Worm (Caenorhabditis elegans) whole organism, L1 larva: Measurements from ENCODE around the gene cct-2.

Source experiments
- C34B4.2 ChIP-seq: sonication (generic microtip); optimal IDR thresholded peaks from 2 replicates; lab custom pipeline; 2017; ENCODE audit warnings: mild to moderate bottlenecking, missing genetic modification characterization, missing compliant biosample characterization
- alr-1 ChIP-seq: fragments of 200-800 bp; sonication (Bioruptor generic); optimal IDR thresholded peaks from 2 replicates; lab custom pipeline; 2018; ENCODE audit warnings: borderline replicate concordance, mild to moderate bottlenecking, missing genetic modification characterization, missing compliant biosample characterization
- blmp-1 ChIP-seq: fragments of 150-350 bp; optimal IDR thresholded peaks from 2 replicates; lab custom pipeline; 2014; ENCODE audit warnings: missing biosample characterization, missing genetic modification characterization
- ceh-82 ChIP-seq, 3 experiments: fragments of 150-350 bp in 1 of 3; sonication (generic microtip) in 2 of 3; optimal IDR thresholded peaks; 2 replicates each; lab custom pipeline; 2014 to 2017; ENCODE audit warnings: missing biosample characterization in 3 of 3, missing genetic modification characterization in 3 of 3
- ceh-88 ChIP-seq: fragments of 200-800 bp; sonication (Bioruptor generic); IDR thresholded peaks from 2 replicates; pipeline ENCODE4 v1.3.6; 2022; ENCODE audit warnings: missing genetic modification characterization, missing compliant biosample characterization
- ceh-90 ChIP-seq: sonication (generic microtip); optimal IDR thresholded peaks from 2 replicates; lab custom pipeline; 2016; ENCODE audit warnings: missing genetic modification characterization, missing compliant biosample characterization
- dpl-1 ChIP-seq, 3 experiments: fragments of 150-350 bp in 2 of 3; sonication (generic microtip) in 1 of 3; optimal IDR thresholded peaks; 2 replicates each; lab custom pipeline; 2014 to 2017; ENCODE audit warnings: missing biosample characterization in 3 of 3, missing genetic modification characterization in 3 of 3, missing genetic modification reagents in 3 of 3
- efl-1 ChIP-seq, 4 experiments: fragments of 150-350 bp; optimal IDR thresholded peaks in 3 of 4; peaks in 1 of 4; 1 replicate in 1 of 4; 2 replicates in 3 of 4; lab custom pipeline; 2014; ENCODE audit warnings: missing biosample characterization in 2 of 4, missing genetic modification characterization in 2 of 4, missing genetic modification reagents in 2 of 4
- efl-3 ChIP-seq: fragments of 200-800 bp; sonication (Bioruptor generic); optimal IDR thresholded peaks from 2 replicates; lab custom pipeline; 2018; ENCODE audit warnings: mild to moderate bottlenecking, missing genetic modification characterization, missing compliant biosample characterization
- egl-27 ChIP-seq, 2 experiments: fragments of 150-350 bp in 1 of 2; sonication (generic microtip); optimal IDR thresholded peaks; 3 replicates each; lab custom pipeline; 2017 to 2018; ENCODE audit warnings: missing biosample characterization in 2 of 2, missing genetic modification characterization in 2 of 2, missing genetic modification reagents in 2 of 2
- elt-3 ChIP-seq, 6 experiments: fragments of 150-350 bp in 1 of 6; sonication (generic microtip); optimal IDR thresholded peaks; 2 replicates each; lab custom pipeline; 2017 to 2018; ENCODE audit warnings: missing biosample characterization in 6 of 6, missing genetic modification characterization in 6 of 6, inconsistent platforms in 1 of 6
- ets-5 ChIP-seq: fragments of 200-800 bp; sonication (Bioruptor generic); IDR thresholded peaks from 2 replicates; pipeline ENCODE4 v1.3.6; 2022; ENCODE audit warnings: missing genetic modification characterization, missing compliant biosample characterization
- fkh-10 ChIP-seq: sonication (generic microtip); optimal IDR thresholded peaks from 2 replicates; lab custom pipeline; 2017; ENCODE audit warnings: missing biosample characterization, missing genetic modification reagents, missing genetic modification characterization
- fkh-8 ChIP-seq: sonication (generic microtip); optimal IDR thresholded peaks from 2 replicates; lab custom pipeline; 2016; ENCODE audit warnings: mild to moderate bottlenecking, missing genetic modification characterization, missing compliant biosample characterization
- hlh-17 ChIP-seq: fragments of 200-800 bp; sonication (Bioruptor generic); optimal IDR thresholded peaks from 2 replicates; lab custom pipeline; 2018; ENCODE audit warnings: missing genetic modification characterization, mild to moderate bottlenecking, missing compliant biosample characterization, moderate library complexity, borderline replicate concordance
- hlh-4 ChIP-seq: sonication (generic microtip); optimal IDR thresholded peaks from 2 replicates; lab custom pipeline; 2016; ENCODE audit warnings: mild to moderate bottlenecking, missing genetic modification characterization, missing compliant biosample characterization
- hpl-2 ChIP-seq: fragments of 150-350 bp; optimal IDR thresholded peaks from 2 replicates; lab custom pipeline; 2014; ENCODE audit warnings: missing biosample characterization, missing genetic modification reagents, missing genetic modification characterization
- irx-1 ChIP-seq: sonication (generic microtip); optimal IDR thresholded peaks from 2 replicates; lab custom pipeline; 2016; ENCODE audit warnings: missing genetic modification characterization, missing compliant biosample characterization
- lin-14 ChIP-seq: fragments of 200-800 bp; sonication (Bioruptor generic); optimal IDR thresholded peaks from 2 replicates; lab custom pipeline; 2018; ENCODE audit warnings: mild to moderate bottlenecking, missing genetic modification characterization, moderate library complexity, missing compliant biosample characterization
- lin-35 ChIP-seq, 2 experiments: fragments of 150-350 bp; optimal IDR thresholded peaks; 2 replicates each; lab custom pipeline; 2014; ENCODE audit warnings: missing biosample characterization in 2 of 2, missing genetic modification characterization in 2 of 2, missing genetic modification reagents in 2 of 2
- lsy-2 ChIP-seq, 2 experiments: fragments of 150-350 bp; optimal IDR thresholded peaks; 2 replicates each; lab custom pipeline; 2014; ENCODE audit warnings: missing biosample characterization in 2 of 2, missing genetic modification characterization in 2 of 2
- mab-9 ChIP-seq: fragments of 200-800 bp; sonication (Bioruptor generic); IDR thresholded peaks from 2 replicates; pipeline ENCODE4 v1.3.6; 2022; ENCODE audit warnings: missing genetic modification reagents, missing genetic modification characterization, missing compliant biosample characterization
- mef-2 ChIP-seq: fragments of 150-350 bp; optimal IDR thresholded peaks from 2 replicates; lab custom pipeline; 2014; ENCODE audit warnings: missing biosample characterization, missing genetic modification characterization
- nhr-11 ChIP-seq: fragments of 150-350 bp; optimal IDR thresholded peaks from 2 replicates; lab custom pipeline; 2014; ENCODE audit warnings: missing biosample characterization, missing genetic modification characterization
- nhr-12 ChIP-seq: sonication (generic microtip); optimal IDR thresholded peaks from 2 replicates; lab custom pipeline; 2017; ENCODE audit warnings: missing biosample characterization, missing genetic modification characterization
- nhr-19 ChIP-seq: fragments of 200-800 bp; sonication (Bioruptor generic); conservative IDR thresholded peaks from 2 replicates; pipeline ENCODE4 v1.3.6; 2022; ENCODE audit warnings: missing genetic modification characterization, missing compliant biosample characterization
- nhr-28 ChIP-seq: fragments of 150-350 bp; optimal IDR thresholded peaks from 2 replicates; lab custom pipeline; 2014; ENCODE audit warnings: missing biosample characterization, missing genetic modification characterization
- nhr-76 ChIP-seq: sonication (generic microtip); optimal IDR thresholded peaks from 2 replicates; lab custom pipeline; 2017; ENCODE audit warnings: missing biosample characterization, missing genetic modification characterization
- nhr-77 ChIP-seq: fragments of 150-350 bp; optimal IDR thresholded peaks from 2 replicates; lab custom pipeline; 2014; ENCODE audit warnings: missing biosample characterization, missing genetic modification characterization
- snpc-4 ChIP-seq: fragments of 150-350 bp; optimal IDR thresholded peaks from 2 replicates; lab custom pipeline; 2014; ENCODE audit warnings: missing biosample characterization, missing genetic modification characterization
- sox-4 ChIP-seq: sonication (generic microtip); optimal IDR thresholded peaks from 2 replicates; lab custom pipeline; 2016; ENCODE audit warnings: missing genetic modification characterization, missing compliant biosample characterization
- sptf-1 ChIP-seq: fragments of 150-350 bp; optimal IDR thresholded peaks from 2 replicates; lab custom pipeline; 2014; ENCODE audit warnings: missing biosample characterization, missing genetic modification characterization
- swsn-7 ChIP-seq: sonication (generic microtip); optimal IDR thresholded peaks from 2 replicates; lab custom pipeline; 2016; ENCODE audit warnings: missing genetic modification characterization, missing compliant biosample characterization
- tbx-2 ChIP-seq: sonication (generic microtip); optimal IDR thresholded peaks from 2 replicates; lab custom pipeline; 2016; ENCODE audit warnings: missing genetic modification characterization, missing compliant biosample characterization
- tlp-1 ChIP-seq: fragments of 150-350 bp; optimal IDR thresholded peaks from 2 replicates; lab custom pipeline; 2014; ENCODE audit warnings: missing biosample characterization, missing genetic modification characterization
- unc-30 ChIP-seq: sonication (generic microtip); optimal IDR thresholded peaks from 2 replicates; lab custom pipeline; 2017; ENCODE audit warnings: missing biosample characterization, missing genetic modification characterization
- xbp-1 ChIP-seq: sonication (generic microtip); optimal IDR thresholded peaks from 2 replicates; lab custom pipeline; 2016; ENCODE audit warnings: missing genetic modification characterization, missing compliant biosample characterization
- zip-4 ChIP-seq: fragments of 200-800 bp; sonication (Bioruptor generic); optimal IDR thresholded peaks from 2 replicates; lab custom pipeline; 2018; ENCODE audit warnings: mild to moderate bottlenecking, missing genetic modification characterization, moderate library complexity, missing compliant biosample characterization
- ztf-11 ChIP-seq, 2 experiments: sonication (generic microtip); optimal IDR thresholded peaks; 2 replicates each; lab custom pipeline; 2016 to 2017; ENCODE audit warnings: missing genetic modification characterization in 2 of 2, missing biosample characterization in 1 of 2, missing compliant biosample characterization in 1 of 2

The cct-2 gene

DNA sequence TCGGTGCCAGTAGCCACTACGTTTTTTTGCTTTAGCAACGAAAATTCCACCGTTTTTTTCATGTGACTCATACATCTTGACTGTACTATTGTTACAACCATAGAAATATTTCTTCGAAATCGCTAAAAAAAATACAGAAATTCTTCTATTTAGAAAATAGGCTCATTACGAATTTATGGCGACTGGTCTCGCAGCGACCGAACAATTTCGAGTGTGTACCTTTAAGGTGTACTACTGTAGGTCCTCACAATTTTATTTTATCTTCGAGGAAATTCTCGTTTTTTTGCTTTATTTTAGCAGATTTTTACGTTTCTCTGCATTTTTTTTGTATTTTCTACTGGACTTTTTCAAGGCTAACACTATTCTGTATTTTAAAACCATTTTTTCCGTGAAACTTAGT is 37.5 kb upstream of the cct-2 start:
- TF ChIP-seq elt-3 (tag; optimal IDR thresholded peaks at IDR 0.05; lab: Kevin White, UChicago) = no peak
- no peak for TF ChIP-seq ztf-11 (tag; optimal IDR thresholded peaks at IDR 0.05; lab: Kevin White, UChicago)
- no peak for TF ChIP-seq nhr-11 (tag; lab: Kevin White, UChicago)
- TF ChIP-seq snpc-4 (tag; lab: Kevin White, UChicago) = no peak
- no peak for TF ChIP-seq ets-5 (GFP tag; lab: Robert Waterston, UW)
- no peak for TF ChIP-seq hlh-4 (tag; lab: Kevin White, UChicago)
- TF ChIP-seq mab-9 = no peak
- no peak for TF ChIP-seq ceh-90 (tag; lab: Kevin White, UChicago)
- TF ChIP-seq egl-27 (tag; optimal IDR thresholded peaks at IDR 0.05; lab: Kevin White, UChicago) = no peak
- TF ChIP-seq hpl-2 (GFP tag; lab: Kevin White, UChicago) = no peak

DNA sequence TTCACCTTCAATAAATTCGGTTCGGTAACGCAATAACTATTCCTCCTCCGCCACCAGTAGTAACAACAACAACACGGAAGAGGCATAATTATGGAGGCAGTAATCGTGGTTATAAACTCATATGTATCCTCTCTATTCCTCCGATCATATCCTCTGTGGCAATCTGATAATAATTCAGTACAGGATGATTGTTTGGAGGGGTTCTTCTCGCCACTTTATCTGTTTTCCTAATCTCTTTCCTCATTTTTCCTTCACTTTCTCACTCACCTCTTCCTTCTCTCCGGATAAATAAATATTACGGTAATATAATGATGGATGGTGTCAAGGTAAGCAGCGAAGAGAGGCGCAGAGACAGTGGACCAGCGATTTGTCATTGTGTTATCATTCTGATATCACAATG is 37.0 kb upstream of the cct-2 start:
- TF ChIP-seq elt-3 (tag; optimal IDR thresholded peaks at IDR 0.05; lab: Kevin White, UChicago) (peak in 1 of 6 experiments; percentile 30), mef-2 (tag; lab: Kevin White, UChicago) (no peak), blmp-1 (tag; lab: Kevin White, UChicago) (peak; percentile 47)

DNA sequence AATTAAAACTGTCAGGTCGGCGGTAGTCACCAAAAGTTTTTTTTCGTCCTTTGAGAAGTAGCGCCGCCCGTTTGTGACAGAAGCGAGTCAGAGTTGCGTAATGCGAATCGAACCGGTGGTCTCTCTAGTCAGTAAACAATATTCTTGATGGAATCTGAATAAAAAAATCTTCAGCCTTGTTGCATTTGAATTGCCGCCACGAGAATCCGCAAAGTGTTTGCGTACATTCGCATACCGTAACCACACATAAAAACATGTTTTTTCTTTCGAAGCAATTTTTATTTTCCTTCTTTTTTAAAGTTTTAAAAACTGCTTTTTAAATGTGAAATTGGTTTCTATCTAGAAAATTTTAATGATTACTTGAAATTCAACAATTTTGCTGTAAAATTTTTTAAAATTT is 36.5 kb upstream of the cct-2 start:
- no peak for TF ChIP-seq nhr-28
- peak in 1 of 2 experiments; percentile 41 for TF ChIP-seq lin-35 (GFP tag; optimal IDR thresholded peaks at IDR 0.05; lab: Kevin White, UChicago)
- peak in 1 of 2 experiments; percentile 76 for TF ChIP-seq lsy-2 (tag; optimal IDR thresholded peaks at IDR 0.05; lab: Kevin White, UChicago)
- peak in 1 of 2 experiments; percentile 17 for TF ChIP-seq efl-1 (optimal IDR thresholded peaks at IDR 0.05; lab: Kevin White, UChicago)
- peak; percentile 51 to 72 for TF ChIP-seq efl-1 (GFP tag; optimal IDR thresholded peaks at IDR 0.05 in 1 of 2; lab: Kevin White, UChicago)
- TF ChIP-seq dpl-1 (GFP tag; optimal IDR thresholded peaks at IDR 0.05; lab: Kevin White, UChicago) = peak in 2 of 3 experiments; percentile 32 to 45
- TF ChIP-seq unc-30 = no peak
- TF ChIP-seq nhr-19 = no peak
- TF ChIP-seq hpl-2 (GFP tag; lab: Kevin White, UChicago) = no peak
- TF ChIP-seq fkh-10 (GFP tag; lab: Kevin White, UChicago) = no peak
- TF ChIP-seq, all 84 proteins: peak for 4

DNA sequence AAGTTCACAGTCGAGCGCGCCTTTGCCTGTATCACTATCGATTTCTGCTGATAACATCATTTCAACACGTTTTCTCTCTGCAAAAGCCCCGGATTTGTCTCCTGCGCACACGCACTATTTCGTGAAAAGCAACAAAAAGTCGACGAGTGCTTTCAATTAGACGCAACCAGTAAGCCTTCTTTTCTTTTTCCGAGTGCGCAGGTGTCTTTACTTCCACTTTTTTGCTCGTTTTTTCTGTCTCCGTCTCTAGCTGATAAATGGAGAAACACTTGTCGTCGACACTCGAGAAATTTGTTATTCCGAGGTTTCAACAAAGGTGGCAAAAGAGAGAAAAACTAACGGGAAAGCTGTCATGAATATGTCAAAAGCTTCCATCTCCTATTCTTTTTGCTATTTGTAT is 35.9 kb upstream of the cct-2 start:
- TF ChIP-seq tlp-1 (tag; lab: Kevin White, UChicago) = no peak
- TF ChIP-seq swsn-7 (tag; lab: Kevin White, UChicago) = no peak
- no peak for TF ChIP-seq mab-9
- peak; percentile 44 for TF ChIP-seq fkh-8
- no peak for TF ChIP-seq efl-3
- no peak for TF ChIP-seq sptf-1 (tag; lab: Kevin White, UChicago)
- no peak for TF ChIP-seq egl-27 (tag; optimal IDR thresholded peaks at IDR 0.05; lab: Kevin White, UChicago)
- peak; percentile 33 for TF ChIP-seq nhr-77
- no peak for TF ChIP-seq zip-4 (GFP tag; lab: Kevin White, UChicago)
- no peak for TF ChIP-seq irx-1
- peak; percentile 61 for TF ChIP-seq lin-14
- no peak for TF ChIP-seq tbx-2 (tag; lab: Kevin White, UChicago)

DNA sequence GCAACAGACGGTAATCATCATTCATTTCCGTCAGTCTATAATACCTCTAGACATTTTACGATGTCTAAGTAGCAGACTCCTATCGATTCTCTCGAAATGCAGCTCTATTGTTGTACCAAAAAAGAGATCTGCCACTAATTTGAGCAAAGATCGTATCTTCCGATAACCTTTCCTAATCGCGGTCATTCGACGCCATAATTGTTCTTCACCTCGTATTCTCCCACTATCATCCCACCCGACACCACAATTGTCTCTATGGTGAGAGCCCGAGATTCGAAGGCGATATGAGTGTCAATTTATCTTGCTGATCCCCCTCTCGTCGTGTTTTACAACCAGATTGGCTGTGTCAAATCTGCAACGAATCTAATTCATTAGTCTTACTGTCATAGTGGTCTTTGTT is 32.1 kb upstream of the cct-2 start:
- TF ChIP-seq nhr-12 (tag; lab: Kevin White, UChicago) (no peak), C34B4.2 (tag; lab: Kevin White, UChicago) (no peak), alr-1 (tag; lab: Kevin White, UChicago) (no peak), nhr-76 (tag; lab: Kevin White, UChicago) (no peak), hlh-17 (GFP tag; lab: Kevin White, UChicago) (no peak), egl-27 (tag; optimal IDR thresholded peaks at IDR 0.05; lab: Kevin White, UChicago) (no peak), sox-4 (tag; lab: Kevin White, UChicago) (no peak), lin-14 (no peak), nhr-19 (no peak), nhr-11 (tag; lab: Kevin White, UChicago) (no peak), ceh-82 (tag; optimal IDR thresholded peaks at IDR 0.05; lab: Kevin White, UChicago) (no peak), ceh-88 (GFP tag; lab: Robert Waterston, UW) (no peak), xbp-1 (no peak)
